Fruit fly (Drosophila melanogaster): ENCODE data around the gene CG10584.
A peak's percentile ranks its signal among the peaks of the same experiment; 100 is the strongest.

Gene CG10584

DNA sequence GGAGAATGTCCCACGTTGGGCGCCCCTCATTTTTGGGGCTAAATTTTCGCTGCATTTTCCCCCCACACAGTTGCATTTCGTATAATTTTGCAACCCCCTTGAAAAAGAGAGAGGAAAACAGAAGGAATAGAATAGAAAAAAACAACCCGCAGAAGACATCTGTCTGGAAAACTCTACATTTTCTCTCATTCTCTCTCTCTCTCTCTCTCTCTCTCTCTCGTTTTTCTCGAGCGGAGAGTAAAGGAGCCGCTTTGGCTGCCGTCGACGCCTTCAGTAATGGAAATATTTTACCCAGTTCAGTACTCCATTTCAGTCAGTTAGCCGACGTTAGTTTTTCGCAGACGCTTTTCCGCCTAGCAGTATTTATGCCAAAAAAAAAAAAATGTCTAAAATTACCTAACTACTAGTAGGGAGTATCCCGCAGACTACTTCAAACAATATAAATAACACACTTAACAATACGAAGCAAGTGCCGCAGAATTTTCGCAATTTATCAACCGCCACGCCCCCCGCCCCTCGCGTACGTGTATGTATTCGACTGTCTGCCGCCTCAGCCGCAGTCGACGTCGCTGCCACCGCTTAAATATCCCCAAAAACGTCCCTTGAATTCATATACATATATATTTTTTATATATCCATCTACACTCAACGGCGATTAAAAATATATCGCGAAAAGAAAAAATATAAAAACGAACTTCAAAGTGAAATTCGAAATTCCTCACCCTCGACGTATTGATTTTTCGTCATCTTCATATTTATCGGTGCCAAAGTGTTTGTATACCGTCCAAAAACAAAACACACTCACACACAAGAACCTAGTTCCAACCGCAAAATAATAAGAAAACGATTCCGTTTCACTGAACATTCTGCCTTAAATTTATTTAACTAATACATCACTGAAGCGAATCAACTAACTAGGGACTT is 16.8 kb upstream of the CG10584 start:
- TF ChIP-seq Eip78C (GFP tag): peak; percentile 68
- no peak for TF ChIP-seq CG8119 (GFP tag; IDR thresholded peaks at IDR 0.05)

- TF ChIP-seq CG6276 (GFP tag; optimal IDR thresholded peaks at IDR 0.05) (peak; percentile 21), Sox102F (GFP tag; optimal IDR thresholded peaks at IDR 0.05) (no peak), vri (GFP tag; optimal IDR thresholded peaks at IDR 0.05) (no peak), CG15336 (GFP tag; IDR thresholded peaks at IDR 0.05) (peak; percentile 39; the same call in 1 of the 2 replicates), CG3032 (tag; optimal IDR thresholded peaks at IDR 0.05) (peak; percentile 41), acj6 (GFP tag; optimal IDR thresholded peaks at IDR 0.05) (peak; percentile 18), Hr39 (GFP tag; optimal IDR thresholded peaks at IDR 0.05) (no peak), CG10669 (GFP tag; optimal IDR thresholded peaks at IDR 0.05) (peak; percentile 6), Eip93F (GFP tag; optimal IDR thresholded peaks at IDR 0.05) (no peak), CG4318 (GFP tag; optimal IDR thresholded peaks at IDR 0.05) (no peak), Ets96B (tag; optimal IDR thresholded peaks at IDR 0.05) (peak; percentile 45), esn (GFP tag; optimal IDR thresholded peaks at IDR 0.05) (peak; percentile 31), CG11902 (GFP tag; optimal IDR thresholded peaks at IDR 0.05) (no peak), Ets21C (GFP tag; optimal IDR thresholded peaks at IDR 0.05) (no peak), svp (GFP tag) (peak; percentile 51), fkh (GFP tag; optimal IDR thresholded peaks at IDR 0.05) (no peak), dsx (GFP tag; optimal IDR thresholded peaks at IDR 0.05; ENCODE audit: poor library complexity, severe bottlenecking) (peak; percentile 23), CG32006 (GFP tag; optimal IDR thresholded peaks at IDR 0.05) (peak; percentile 53), Hr38 (GFP tag; optimal IDR thresholded peaks at IDR 0.05) (no peak), CG6163 (GFP tag; IDR thresholded peaks at IDR 0.05) (peak; percentile 35; the same call in 1 of the 3 replicates), net (GFP tag; optimal IDR thresholded peaks at IDR 0.05) (peak; percentile 13), eg (GFP tag; IDR thresholded peaks at IDR 0.05) (peak; percentile 60; the same call in 1 of the 3 replicates), Smox (GFP tag; optimal IDR thresholded peaks at IDR 0.05) (peak; percentile 18), Blimp-1 (GFP tag; optimal IDR thresholded peaks at IDR 0.05) (no peak), CG6854 (GFP tag; optimal IDR thresholded peaks at IDR 0.05) (no peak), CG6808 (GFP tag; optimal IDR thresholded peaks at IDR 0.05) (no peak), CG8632 (GFP tag; optimal IDR thresholded peaks at IDR 0.05) (peak; percentile 29), Eip78C (GFP tag) (peak; percentile 85), Hr4 (GFP tag; optimal IDR thresholded peaks at IDR 0.05) (peak; percentile 22), spab (GFP tag; optimal IDR thresholded peaks at IDR 0.05) (no peak), OdsH (GFP tag; optimal IDR thresholded peaks at IDR 0.05) (peak; percentile 21), CG10631 (GFP tag; optimal IDR thresholded peaks at IDR 0.05) (peak; percentile 30), CG34406 (GFP tag; optimal IDR thresholded peaks at IDR 0.05) (peak; percentile 18), achi (GFP tag; optimal IDR thresholded peaks at IDR 0.05) (peak; percentile 22), CG7368 (GFP tag; optimal IDR thresholded peaks at IDR 0.05) (no peak), topi (GFP tag; optimal IDR thresholded peaks at IDR 0.05) (no peak), CG6792 (GFP tag; optimal IDR thresholded peaks at IDR 0.05) (peak; percentile 7), lz (GFP tag; optimal IDR thresholded peaks at IDR 0.05) (peak; percentile 18), CG8119 (GFP tag; IDR thresholded peaks at IDR 0.05) (peak; percentile 44; the same call in 1 of the 3 replicates), ss (GFP tag; optimal IDR thresholded peaks at IDR 0.05) (no peak), CG3919 (GFP tag; optimal IDR thresholded peaks at IDR 0.05) (peak; percentile 24), cyc (GFP tag; optimal IDR thresholded peaks at IDR 0.05) (peak; percentile 11)
Observed at dm6 chr3L:21047037-21047436, 15.9 kb upstream of the CG10584 start.
